Worm (Caenorhabditis elegans): Measurements from ENCODE around the gene Y75B8A.8.

DNA sequence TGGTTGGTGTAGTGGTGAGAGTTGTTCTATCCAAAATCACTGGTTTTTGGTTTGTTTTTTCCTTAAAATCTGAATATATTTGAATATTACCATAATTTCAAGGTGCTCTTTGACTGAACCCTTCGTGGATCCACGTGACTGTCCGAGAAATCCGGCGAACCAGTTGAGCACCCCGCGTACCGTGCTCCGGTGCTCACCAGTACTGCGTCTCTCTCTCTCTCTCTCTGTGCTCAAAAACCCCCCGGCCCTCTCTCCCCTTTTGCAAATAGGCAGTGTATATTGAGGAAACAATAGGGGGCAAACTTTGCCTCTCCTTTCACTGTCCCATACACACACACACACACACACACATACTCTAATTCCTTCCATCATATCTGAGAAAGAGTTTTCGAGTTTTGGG, 10.6 kb upstream of the Y75B8A.8 start:
- TF ChIP-seq zag-1 (tag; optimal IDR thresholded peaks at IDR 0.05) (no peak), lin-39 (tag; optimal IDR thresholded peaks at IDR 0.05) (no peak), skn-1 (tag; optimal IDR thresholded peaks at IDR 0.05) (no peak), nhr-25 (tag; optimal IDR thresholded peaks at IDR 0.05) (no peak), lin-11 (tag; optimal IDR thresholded peaks at IDR 0.05) (no peak), elt-3 (tag; optimal IDR thresholded peaks at IDR 0.05) (no peak), ztf-11 (tag; optimal IDR thresholded peaks at IDR 0.05) (no peak)
